Worm (Caenorhabditis elegans) whole organism, midembryonic: ENCODE data around the gene nep-10.
A peak's percentile ranks its signal among the peaks of the same experiment; 100 is the strongest.

Source experiments
- T22C8.4 ChIP-seq: fragments of 200-800 bp; sonication (Bioruptor generic); IDR thresholded peaks from 2 replicates; pipeline ENCODE4 v1.3.6; 2022; ENCODE audit warnings: missing genetic modification characterization, missing compliant biosample characterization
- cog-1 ChIP-seq: sonication (generic microtip); optimal IDR thresholded peaks from 2 replicates; lab custom pipeline; 2016; ENCODE audit warnings: missing genetic modification characterization, missing compliant biosample characterization
- flt-1 ChIP-seq: fragments of 200-800 bp; sonication (Bioruptor generic); IDR thresholded peaks from 2 replicates; pipeline ENCODE4 v1.3.6; 2022; ENCODE audit warnings: missing genetic modification characterization, missing compliant biosample characterization
- klf-2 ChIP-seq: fragments of 200-800 bp; sonication (Bioruptor generic); conservative IDR thresholded peaks from 2 replicates; pipeline ENCODE4 v1.3.6; 2022; ENCODE audit warnings: missing genetic modification reagents, missing genetic modification characterization, missing compliant biosample characterization
- med-1 ChIP-seq: sonication (generic microtip); optimal IDR thresholded peaks from 2 replicates; lab custom pipeline; 2017; ENCODE audit warnings: missing genetic modification characterization, mild to moderate bottlenecking, missing compliant biosample characterization, antibody characterized with exemption, missing genetic modification reagents; ENCODE audit not compliant: insufficient read depth
- ref-1 ChIP-seq: fragments of 200-800 bp; sonication (Bioruptor generic); conservative IDR thresholded peaks from 2 replicates; pipeline ENCODE4 v1.3.6; 2022; ENCODE audit warnings: missing genetic modification reagents, missing genetic modification characterization, missing compliant biosample characterization
- tab-1 ChIP-seq: fragments of 200-800 bp; sonication (Bioruptor generic); IDR thresholded peaks from 2 replicates; pipeline ENCODE4 v1.3.6; 2022; ENCODE audit warnings: missing genetic modification characterization, missing compliant biosample characterization
- ztf-23 ChIP-seq: fragments of 200-800 bp; sonication (Bioruptor generic); IDR thresholded peaks from 2 replicates; pipeline ENCODE4 v1.3.6; 2022; ENCODE audit warnings: missing genetic modification reagents, missing genetic modification characterization, missing compliant biosample characterization
- ztf-29 ChIP-seq: fragments of 200-800 bp; sonication (Bioruptor generic); IDR thresholded peaks from 2 replicates; pipeline ENCODE4 v1.3.6; 2022; ENCODE audit warnings: missing genetic modification reagents, missing genetic modification characterization, missing compliant biosample characterization

The nep-10 gene

ce11 chrII:3441377-3441776 lies 38.6 kb upstream of the nep-10 start, which contains the start of gene C16C8.27:
C16C8.27 (plus strand) TSS chrII:3441677.
- TF ChIP-seq med-1 (GFP tag; lab: Kevin White, UChicago) (no peak), ref-1 (GFP tag; lab: Robert Waterston, UW) (no peak), flt-1 (GFP tag; lab: Robert Waterston, UW) (no peak), klf-2 (GFP tag; lab: Robert Waterston, UW) (no peak), T22C8.4 (GFP tag; lab: Robert Waterston, UW) (no peak), tab-1 (GFP tag; lab: Robert Waterston, UW) (no peak), cog-1 (tag; lab: Kevin White, UChicago) (no peak), ztf-29 (GFP tag; lab: Robert Waterston, UW) (no peak), ztf-23 (no peak)

DNA sequence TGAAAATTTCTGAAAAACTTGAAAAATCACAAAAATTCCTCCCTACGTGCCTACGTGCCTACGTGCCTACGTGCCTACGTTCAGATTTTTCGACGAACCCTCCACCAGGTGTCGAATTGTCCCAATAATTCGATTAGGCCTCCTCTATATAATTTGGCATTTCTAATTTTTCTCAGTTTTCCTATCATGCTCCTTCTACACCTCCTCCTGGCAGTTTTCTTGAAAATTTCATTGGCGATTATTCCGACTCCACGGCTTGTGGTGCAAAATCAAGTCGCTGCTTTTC lies 37.8 kb upstream of the nep-10 start, which contains the start of gene C16C8.17:
Gene C16C8.17, plus strand, starts transcription at position 187 of the 286 bp plus-strand sequence.
- TF ChIP-seq ref-1 (GFP tag; lab: Robert Waterston, UW) (no peak), T22C8.4 (GFP tag; lab: Robert Waterston, UW) (no peak), cog-1 (tag; lab: Kevin White, UChicago) (no peak), tab-1 (GFP tag; lab: Robert Waterston, UW) (no peak), flt-1 (GFP tag; lab: Robert Waterston, UW) (no peak), klf-2 (GFP tag; lab: Robert Waterston, UW) (no peak), ztf-23 (no peak), med-1 (GFP tag; lab: Kevin White, UChicago) (no peak), ztf-29 (GFP tag; lab: Robert Waterston, UW) (no peak)

DNA sequence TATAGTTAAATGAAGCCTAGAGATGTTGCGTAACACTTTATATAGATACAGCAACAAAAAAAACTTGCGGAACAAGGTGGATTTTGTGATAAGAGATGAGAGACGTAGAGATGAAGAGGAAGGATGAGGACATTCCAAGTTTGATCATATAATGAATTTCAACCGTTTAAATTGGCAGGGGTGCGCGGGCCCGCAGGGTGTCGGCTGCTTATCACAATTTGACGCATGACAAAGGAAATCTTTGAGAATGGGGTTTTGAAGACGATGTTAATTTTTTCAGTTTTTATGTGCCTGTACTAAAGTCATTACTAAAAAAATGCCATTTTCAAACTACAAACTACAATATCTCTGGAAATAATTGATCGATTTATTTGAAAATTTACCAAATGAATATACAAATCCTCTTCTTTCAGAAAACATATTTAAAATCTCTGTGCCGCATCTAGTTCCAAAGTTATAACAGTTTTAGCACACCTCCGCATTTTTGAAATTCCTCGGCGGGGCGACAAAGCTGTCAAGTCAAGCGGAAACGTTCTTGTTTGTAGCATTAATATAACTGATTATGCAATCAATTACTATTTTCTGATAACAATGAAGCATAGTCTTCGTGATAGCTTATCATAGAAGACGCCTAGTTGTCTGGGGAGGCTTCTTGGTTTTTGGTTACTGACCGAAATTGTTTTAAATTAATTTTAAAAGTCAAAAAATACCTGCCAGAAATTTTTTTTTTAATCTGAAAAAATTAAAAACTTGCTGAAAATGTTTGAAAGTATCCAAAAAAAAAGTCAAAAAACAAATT lies 37.3 kb upstream of the nep-10 start:
- no peak for TF ChIP-seq cog-1 (tag; lab: Kevin White, UChicago)
- TF ChIP-seq flt-1 (GFP tag; lab: Robert Waterston, UW) = no peak
- no peak for TF ChIP-seq klf-2 (GFP tag; lab: Robert Waterston, UW)
- no peak for TF ChIP-seq T22C8.4 (GFP tag; lab: Robert Waterston, UW)
- no peak for TF ChIP-seq ztf-29 (GFP tag; lab: Robert Waterston, UW)
- no peak for TF ChIP-seq ref-1 (GFP tag; lab: Robert Waterston, UW)
- no peak for TF ChIP-seq med-1 (GFP tag; lab: Kevin White, UChicago)
- no peak for TF ChIP-seq ztf-23
- TF ChIP-seq tab-1 (GFP tag; lab: Robert Waterston, UW) = no peak

ce11 chrII:3439244-3439698 lies 36.5 kb upstream of the nep-10 start:
- TF ChIP-seq klf-2 (GFP tag; lab: Robert Waterston, UW) (no peak), med-1 (GFP tag; lab: Kevin White, UChicago) (no peak), cog-1 (tag; lab: Kevin White, UChicago) (peak; percentile 14), ref-1 (GFP tag; lab: Robert Waterston, UW) (peak; percentile 46; the same call in 1 of the 2 replicates), flt-1 (GFP tag; lab: Robert Waterston, UW) (peak; percentile 85), ztf-29 (GFP tag; lab: Robert Waterston, UW) (0 out of 2 replicates have a peak, but pooled peaks have one; percentile 35), tab-1 (GFP tag; lab: Robert Waterston, UW) (peak; percentile 84), T22C8.4 (GFP tag; lab: Robert Waterston, UW) (peak; percentile 62; the same call in 1 of the 2 replicates), ztf-23 (peak; percentile 72)

ce11 chrII:3438280-3438679 lies 35.5 kb upstream of the nep-10 start:
- TF ChIP-seq ztf-29 (GFP tag; lab: Robert Waterston, UW) (no peak), flt-1 (GFP tag; lab: Robert Waterston, UW) (no peak), tab-1 (GFP tag; lab: Robert Waterston, UW) (no peak)

ce11 chrII:3437393-3437792 lies 34.6 kb upstream of the nep-10 start:
- TF ChIP-seq flt-1 (GFP tag; lab: Robert Waterston, UW) (no peak), klf-2 (GFP tag; lab: Robert Waterston, UW) (no peak), ztf-23 (no peak), tab-1 (GFP tag; lab: Robert Waterston, UW) (no peak), ref-1 (GFP tag; lab: Robert Waterston, UW) (no peak), ztf-29 (GFP tag; lab: Robert Waterston, UW) (no peak), T22C8.4 (GFP tag; lab: Robert Waterston, UW) (no peak), med-1 (GFP tag; lab: Kevin White, UChicago) (no peak), cog-1 (tag; lab: Kevin White, UChicago) (no peak)

- TF ChIP-seq tab-1 (GFP tag; lab: Robert Waterston, UW) = no peak
- no peak for TF ChIP-seq cog-1 (tag; lab: Kevin White, UChicago)
Measured at ce11 chrII:3436412-3436811, 33.7 kb upstream of the nep-10 start, which contains the start of gene skpo-2. skpo-2 (minus strand) TSS chrII:3436512.

ce11 chrII:3434893-3435503 lies 32.2 kb upstream of the nep-10 start:
- no peak for TF ChIP-seq cog-1 (tag; lab: Kevin White, UChicago)
- TF ChIP-seq klf-2 (GFP tag; lab: Robert Waterston, UW) = no peak
- TF ChIP-seq ztf-29 (GFP tag; lab: Robert Waterston, UW) = no peak
- TF ChIP-seq med-1 (GFP tag; lab: Kevin White, UChicago) = no peak
- TF ChIP-seq ref-1 (GFP tag; lab: Robert Waterston, UW) = no peak
- TF ChIP-seq T22C8.4 (GFP tag; lab: Robert Waterston, UW) = no peak
- no peak for TF ChIP-seq ztf-23
- no peak for TF ChIP-seq tab-1 (GFP tag; lab: Robert Waterston, UW)
- TF ChIP-seq flt-1 (GFP tag; lab: Robert Waterston, UW) = no peak

DNA sequence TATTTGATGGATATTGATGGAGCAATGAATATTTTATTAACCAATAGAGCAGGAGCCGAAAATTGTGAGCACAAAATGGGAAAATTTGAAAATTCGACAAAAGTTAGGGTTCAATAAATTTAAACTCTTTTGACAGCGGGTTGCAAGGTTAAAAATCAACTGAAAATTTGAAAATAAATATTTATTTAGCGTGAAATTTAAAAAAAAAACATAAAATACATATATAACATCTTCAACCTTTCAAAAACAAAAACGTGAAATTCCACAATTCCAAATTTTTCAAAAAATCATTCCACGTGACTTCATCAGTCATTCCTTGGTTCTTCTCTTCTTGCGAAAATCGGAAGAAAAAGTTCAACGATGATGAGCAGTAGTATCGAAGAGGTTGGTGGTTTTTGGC lies 26.6 kb upstream of the nep-10 start, which contains the start of gene C16C8.18:
Gene C16C8.18, plus strand, starts transcription at position 301 of the 400 bp plus-strand sequence.
- TF ChIP-seq ztf-29 (GFP tag; lab: Robert Waterston, UW) (no peak), ref-1 (GFP tag; lab: Robert Waterston, UW) (no peak), klf-2 (GFP tag; lab: Robert Waterston, UW) (no peak), ztf-23 (no peak), flt-1 (GFP tag; lab: Robert Waterston, UW) (no peak), T22C8.4 (GFP tag; lab: Robert Waterston, UW) (no peak), med-1 (GFP tag; lab: Kevin White, UChicago) (no peak), tab-1 (GFP tag; lab: Robert Waterston, UW) (no peak), cog-1 (tag; lab: Kevin White, UChicago) (no peak)
